Worm (Caenorhabditis elegans) whole organism, L4 larva: ENCODE results near the gene ins-12.
A peak's percentile ranks its signal among the peaks of the same experiment; 100 is the strongest.
"Not testable (repeated sequence)": the region's sequence is repeated elsewhere in the genome, so short reads cannot be mapped to it uniquely, and the experiment has no call there.

Experiments
- F26F4.8 ChIP-seq: fragments of 200-800 bp; sonication (Bioruptor generic); conservative IDR thresholded peaks from 2 replicates; pipeline ENCODE4 v1.3.6; 2022; ENCODE audit warnings: missing genetic modification characterization, missing compliant biosample characterization
- F37D6.2 ChIP-seq: sonication (generic microtip); optimal IDR thresholded peaks from 2 replicates; lab custom pipeline; 2016; ENCODE audit warnings: mild to moderate bottlenecking, missing genetic modification characterization, missing compliant biosample characterization
- T26A8.4 ChIP-seq: fragments of 200-800 bp; sonication (Bioruptor generic); IDR thresholded peaks from 2 replicates; pipeline ENCODE4 v1.3.6; 2022; ENCODE audit warnings: missing genetic modification characterization, missing compliant biosample characterization
- ZK337.2 ChIP-seq: fragments of 200-800 bp; sonication (Bioruptor generic); IDR thresholded peaks from 2 replicates; pipeline ENCODE4 v1.3.6; 2022; ENCODE audit warnings: missing genetic modification reagents, missing genetic modification characterization, missing compliant biosample characterization
- ZK546.5 ChIP-seq, 2 experiments: sonication (generic microtip); optimal IDR thresholded peaks; 2 replicates each; lab custom pipeline; 2017; ENCODE audit warnings: missing biosample characterization in 2 of 2, missing genetic modification characterization in 2 of 2
- ceh-20 ChIP-seq: fragments of 200-800 bp; sonication (Bioruptor generic); IDR thresholded peaks from 2 replicates; pipeline ENCODE4 v1.3.6; 2022; ENCODE audit warnings: missing genetic modification reagents, missing genetic modification characterization, missing compliant biosample characterization
- ceh-28 ChIP-seq: fragments of 150-350 bp; optimal IDR thresholded peaks from 2 replicates; lab custom pipeline; 2014; ENCODE audit warnings: missing biosample characterization, missing genetic modification reagents, missing genetic modification characterization
- ceh-32 ChIP-seq: sonication (generic microtip); optimal IDR thresholded peaks from 2 replicates; lab custom pipeline; 2016; ENCODE audit warnings: mild to moderate bottlenecking, missing genetic modification characterization, missing compliant biosample characterization; ENCODE audit not compliant: poor library complexity
- ceh-44 ChIP-seq: fragments of 200-800 bp; sonication (Bioruptor generic); IDR thresholded peaks from 2 replicates; pipeline ENCODE4 v1.3.6; 2022; ENCODE audit warnings: missing genetic modification reagents, missing genetic modification characterization, missing compliant biosample characterization
- ceh-82 ChIP-seq: sonication (generic microtip); optimal IDR thresholded peaks from 2 replicates; lab custom pipeline; 2017; ENCODE audit warnings: missing biosample characterization, missing genetic modification characterization
- ctbp-1 ChIP-seq: fragments of 200-800 bp; sonication (Bioruptor generic); IDR thresholded peaks from 2 replicates; pipeline ENCODE4 v1.3.6; 2022; ENCODE audit warnings: missing genetic modification reagents, missing genetic modification characterization, missing compliant biosample characterization
- daf-19 ChIP-seq: fragments of 200-800 bp; sonication (Bioruptor generic); conservative IDR thresholded peaks from 2 replicates; pipeline ENCODE4 v1.3.6; 2022; ENCODE audit warnings: missing genetic modification characterization, missing compliant biosample characterization
- dmd-6 ChIP-seq: fragments of 200-800 bp; sonication (Bioruptor generic); IDR thresholded peaks from 2 replicates; pipeline ENCODE4 v1.3.6; 2022; ENCODE audit warnings: missing genetic modification reagents, missing genetic modification characterization, missing compliant biosample characterization
- dmd-9 ChIP-seq: fragments of 200-800 bp; sonication (Bioruptor generic); IDR thresholded peaks from 2 replicates; pipeline ENCODE4 v1.3.6; 2022; ENCODE audit warnings: missing genetic modification reagents, missing genetic modification characterization, missing compliant biosample characterization
- dpl-1 ChIP-seq: fragments of 150-350 bp; optimal IDR thresholded peaks from 2 replicates; lab custom pipeline; 2014; ENCODE audit warnings: missing biosample characterization, missing genetic modification reagents, missing genetic modification characterization
- dve-1 ChIP-seq: sonication (generic microtip); optimal IDR thresholded peaks from 2 replicates; lab custom pipeline; 2017; ENCODE audit warnings: antibody characterized with exemption, mild to moderate bottlenecking, missing genetic modification characterization, missing compliant biosample characterization; ENCODE audit not compliant: insufficient read depth
- egl-27 ChIP-seq: sonication (generic microtip); optimal IDR thresholded peaks from 3 replicates; lab custom pipeline; 2017; ENCODE audit warnings: missing biosample characterization, missing genetic modification reagents, missing genetic modification characterization
- egl-43 ChIP-seq: fragments of 200-800 bp; sonication (Bioruptor generic); IDR thresholded peaks from 2 replicates; pipeline ENCODE4 v1.3.6; 2022; ENCODE audit warnings: missing genetic modification reagents, missing genetic modification characterization, missing compliant biosample characterization
- fkh-10 ChIP-seq: fragments of 150-350 bp; optimal IDR thresholded peaks from 2 replicates; lab custom pipeline; 2014; ENCODE audit warnings: missing biosample characterization, missing genetic modification reagents, missing genetic modification characterization
- gei-8 ChIP-seq: fragments of 200-800 bp; sonication (Bioruptor generic); optimal IDR thresholded peaks from 2 replicates; lab custom pipeline; 2018; ENCODE audit warnings: mild to moderate bottlenecking, missing genetic modification characterization, missing compliant biosample characterization
- hlh-30 ChIP-seq: sonication (generic microtip); optimal IDR thresholded peaks from 2 replicates; lab custom pipeline; 2017; ENCODE audit warnings: antibody characterized with exemption, mild to moderate bottlenecking, missing genetic modification characterization, missing compliant biosample characterization; ENCODE audit not compliant: insufficient read depth
- hmg-1.1 ChIP-seq: fragments of 200-800 bp; sonication (Bioruptor generic); IDR thresholded peaks from 2 replicates; pipeline ENCODE4 v1.3.6; 2022; ENCODE audit warnings: missing genetic modification reagents, missing genetic modification characterization, missing compliant biosample characterization
- lim-7 ChIP-seq: fragments of 200-800 bp; sonication (Bioruptor generic); IDR thresholded peaks from 2 replicates; pipeline ENCODE4 v1.3.6; 2022; ENCODE audit warnings: missing genetic modification characterization, missing compliant biosample characterization
- lin-13 ChIP-seq: fragments of 150-350 bp; optimal IDR thresholded peaks from 2 replicates; lab custom pipeline; 2014; ENCODE audit warnings: missing biosample characterization, missing genetic modification reagents, missing genetic modification characterization
- lin-39 ChIP-seq: fragments of 150-350 bp; optimal IDR thresholded peaks from 2 replicates; lab custom pipeline; 2014; ENCODE audit warnings: missing biosample characterization, missing genetic modification reagents, missing genetic modification characterization
- madf-5 ChIP-seq, 2 experiments: fragments of 200-800 bp; sonication (Bioruptor generic); IDR thresholded peaks; 2 replicates each; pipeline ENCODE4 v1.3.6; 2022; ENCODE audit warnings: missing compliant biosample characterization in 2 of 2, missing genetic modification characterization in 2 of 2
- madf-9 ChIP-seq: fragments of 200-800 bp; sonication (Bioruptor generic); conservative IDR thresholded peaks from 2 replicates; pipeline ENCODE4 v1.3.6; 2022; ENCODE audit warnings: missing genetic modification reagents, missing genetic modification characterization, missing compliant biosample characterization
- mdl-1 ChIP-seq, 2 experiments: fragments of 150-350 bp in 1 of 2; sonication (generic microtip) in 1 of 2; optimal IDR thresholded peaks; 2 replicates each; lab custom pipeline; 2014 to 2017; ENCODE audit warnings: missing biosample characterization in 2 of 2, missing genetic modification characterization in 2 of 2
- mes-2 ChIP-seq: sonication (generic microtip); optimal IDR thresholded peaks from 2 replicates; lab custom pipeline; 2016; ENCODE audit warnings: missing genotype, mild to moderate bottlenecking, missing genetic modification characterization, missing compliant biosample characterization; ENCODE audit not compliant: poor library complexity, severe bottlenecking
- mxl-2 ChIP-seq: fragments of 200-800 bp; sonication (Bioruptor generic); conservative IDR thresholded peaks from 2 replicates; pipeline ENCODE4 v1.3.6; 2022; ENCODE audit warnings: missing genetic modification reagents, missing genetic modification characterization, missing compliant biosample characterization
- mxl-3 ChIP-seq: fragments of 200-800 bp; sonication (Bioruptor generic); optimal IDR thresholded peaks from 2 replicates; lab custom pipeline; 2018; ENCODE audit warnings: mild to moderate bottlenecking, missing genetic modification characterization, missing compliant biosample characterization
- nhr-111 ChIP-seq: fragments of 200-800 bp; sonication (Bioruptor generic); optimal IDR thresholded peaks from 2 replicates; lab custom pipeline; 2018; ENCODE audit warnings: mild to moderate bottlenecking, missing genetic modification characterization, missing compliant biosample characterization
- nhr-237 ChIP-seq: sonication (generic microtip); optimal IDR thresholded peaks from 2 replicates; lab custom pipeline; 2017; ENCODE audit warnings: missing biosample characterization, missing genetic modification characterization
- nhr-28 ChIP-seq: fragments of 150-350 bp; optimal IDR thresholded peaks from 2 replicates; lab custom pipeline; 2014; ENCODE audit warnings: missing biosample characterization, missing genetic modification characterization
- nhr-42 ChIP-seq: fragments of 200-800 bp; sonication (Bioruptor generic); IDR thresholded peaks from 2 replicates; pipeline ENCODE4 v1.3.6; 2022; ENCODE audit warnings: missing genetic modification characterization, missing compliant biosample characterization
- nhr-6 ChIP-seq: fragments of 150-350 bp; optimal IDR thresholded peaks from 2 replicates; lab custom pipeline; 2014; ENCODE audit warnings: missing biosample characterization, missing genetic modification characterization
- nhr-77 ChIP-seq: fragments of 150-350 bp; optimal IDR thresholded peaks from 2 replicates; lab custom pipeline; 2014; ENCODE audit warnings: missing biosample characterization, missing genetic modification characterization
- pqm-1 ChIP-seq: sonication (generic microtip); optimal IDR thresholded peaks from 2 replicates; lab custom pipeline; 2017; ENCODE audit warnings: missing biosample characterization, missing genetic modification characterization
- rbr-2 ChIP-seq: sonication (generic microtip); optimal IDR thresholded peaks from 2 replicates; lab custom pipeline; 2016; ENCODE audit warnings: missing genotype, missing genetic modification characterization, missing compliant biosample characterization
- sdz-12 ChIP-seq: fragments of 200-800 bp; sonication (Bioruptor generic); optimal IDR thresholded peaks from 2 replicates; lab custom pipeline; 2018; ENCODE audit warnings: mild to moderate bottlenecking, missing genetic modification characterization, missing compliant biosample characterization
- set-16 ChIP-seq: fragments of 200-800 bp; sonication (Bioruptor generic); IDR thresholded peaks from 2 replicates; pipeline ENCODE4 v1.3.6; 2022; ENCODE audit warnings: missing genetic modification reagents, missing genetic modification characterization, missing compliant biosample characterization
- skn-1 ChIP-seq: fragments of 150-350 bp; optimal IDR thresholded peaks from 2 replicates; lab custom pipeline; 2014; ENCODE audit warnings: missing biosample characterization, missing genetic modification characterization
- snpc-1.2 ChIP-seq: fragments of 200-800 bp; sonication (Bioruptor generic); IDR thresholded peaks from 2 replicates; pipeline ENCODE4 v1.3.6; 2022; ENCODE audit warnings: missing genetic modification reagents, missing genetic modification characterization, missing compliant biosample characterization
- tag-97 ChIP-seq: fragments of 200-800 bp; sonication (Bioruptor generic); IDR thresholded peaks from 2 replicates; pipeline ENCODE4 v1.3.6; 2022; ENCODE audit warnings: missing genetic modification characterization, missing compliant biosample characterization
- unc-39 ChIP-seq: sonication (generic microtip); optimal IDR thresholded peaks from 2 replicates; lab custom pipeline; 2017; ENCODE audit warnings: missing biosample characterization, missing genetic modification characterization
- ztf-11 ChIP-seq: fragments of 150-350 bp; optimal IDR thresholded peaks from 2 replicates; lab custom pipeline; 2014; ENCODE audit warnings: missing biosample characterization, missing genetic modification characterization

Gene ins-12

ce11 chrII:5540113-5540512 lies 14.3 kb upstream of the ins-12 start, which contains the start of gene hlh-27:
TSS of gene hlh-27 (minus strand) at chrII:5540213.
- not testable (repeated sequence) for TF ChIP-seq nhr-237 (tag; lab: Kevin White, UChicago); daf-19 (GFP tag; lab: Robert Waterston, UW); mxl-3

DNA sequence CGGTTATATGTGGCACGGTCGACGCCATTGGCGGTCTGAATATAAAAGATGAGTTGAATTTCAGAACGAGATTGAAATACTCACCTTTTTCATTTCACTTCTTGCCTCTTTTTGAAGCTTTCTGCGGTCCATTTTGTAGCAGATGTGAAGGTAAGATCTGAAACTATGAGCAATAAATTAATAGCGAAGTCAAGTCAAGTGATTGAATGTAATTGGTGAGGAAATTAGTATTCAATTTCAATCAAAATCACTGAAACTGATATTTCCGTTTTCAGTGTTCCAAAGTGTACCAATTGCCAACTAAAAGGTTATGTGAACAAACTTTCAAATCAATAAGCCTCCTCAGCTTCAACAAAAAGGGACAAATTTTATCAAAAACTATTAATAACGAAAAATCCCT lies 12.7 kb upstream of the ins-12 start, which contains the start of gene C17C3.24:
TSS of gene C17C3.24 (minus strand) at position 101 of the 400 bp plus-strand sequence.
- no peak for TF ChIP-seq dmd-9 (GFP tag; lab: Robert Waterston, UW)
- no peak for TF ChIP-seq pqm-1
- TF ChIP-seq ZK546.5 (tag; optimal IDR thresholded peaks at IDR 0.05; lab: Kevin White, UChicago): no peak

- TF ChIP-seq nhr-6 (tag; lab: Kevin White, UChicago) (peak; percentile 93), ceh-28 (tag; lab: Kevin White, UChicago) (peak; percentile 33), ceh-20 (GFP tag; lab: Robert Waterston, UW) (peak; percentile 97), pqm-1 (peak; percentile 67), unc-39 (tag; lab: Kevin White, UChicago) (no peak), egl-43 (GFP tag; lab: Robert Waterston, UW) (peak; percentile 99), dpl-1 (GFP tag; lab: Kevin White, UChicago) (peak; percentile 85), dmd-6 (peak; percentile 98), ztf-11 (peak; percentile 42), egl-27 (tag; lab: Kevin White, UChicago) (no peak), ceh-82 (tag; lab: Kevin White, UChicago) (no peak), ctbp-1 (GFP tag; lab: Robert Waterston, UW) (peak; percentile 99), hlh-30 (peak; percentile 94), skn-1 (tag; lab: Kevin White, UChicago) (peak; percentile 69), F37D6.2 (tag; lab: Kevin White, UChicago) (peak; percentile 96), ceh-32 (tag; lab: Kevin White, UChicago) (peak; percentile 89), hmg-1.1 (GFP tag; lab: Robert Waterston, UW) (peak; percentile 99), mxl-2 (peak; percentile 85; the same call in 1 of the 2 replicates), fkh-10 (peak; percentile 98), tag-97 (GFP tag; lab: Robert Waterston, UW) (peak; percentile 30; the same call in 1 of the 2 replicates), lin-13 (peak; percentile 92), madf-5 (GFP tag; IDR thresholded peaks at IDR 0.05; lab: Robert Waterston, UW) (peak in 1 of 2 experiments; percentile 33; a peak in 1 of 4 replicates), set-16 (GFP tag; lab: Robert Waterston, UW) (peak; percentile 71), ZK337.2 (peak; percentile 88), dmd-9 (GFP tag; lab: Robert Waterston, UW) (peak; percentile 98), gei-8 (peak; percentile 95), mes-2 (tag; lab: Kevin White, UChicago) (peak; percentile 97), lim-7 (GFP tag; lab: Robert Waterston, UW) (peak; percentile 78), nhr-28 (tag; lab: Kevin White, UChicago) (peak; percentile 95), mdl-1 (tag; optimal IDR thresholded peaks at IDR 0.05; lab: Kevin White, UChicago) (peak; percentile 84 to 93), dve-1 (tag; lab: Kevin White, UChicago) (peak; percentile 99), snpc-1.2 (GFP tag; lab: Robert Waterston, UW) (peak; percentile 79), nhr-42 (GFP tag; lab: Robert Waterston, UW) (peak; percentile 96), ceh-44 (GFP tag; lab: Robert Waterston, UW) (peak; percentile 94), sdz-12 (GFP tag; lab: Kevin White, UChicago) (peak; percentile 94), F26F4.8 (GFP tag; lab: Robert Waterston, UW) (no peak), nhr-111 (peak; percentile 97), nhr-77 (tag; lab: Kevin White, UChicago) (peak; percentile 97), lin-39 (peak; percentile 66), madf-9 (peak; percentile 94), rbr-2 (tag; lab: Kevin White, UChicago) (peak; percentile 98), T26A8.4 (peak; percentile 99)
Observed at ce11 chrII:5543476-5544144, 10.8 kb upstream of the ins-12 start.
